Worm (Caenorhabditis elegans): ENCODE measurements around the gene Y46G5A.28.

Y46G5A.28 gene

ce11 chrII:12850129-12850528 lies at the start of gene Y46G5A.28:
Gene Y46G5A.28 (plus strand): TSS chrII:12850429.
- TF ChIP-seq ceh-82 (tag; optimal IDR thresholded peaks at IDR 0.05) (no peak), nhr-67 (tag; optimal IDR thresholded peaks at IDR 0.05) (no peak), mml-1 (tag; optimal IDR thresholded peaks at IDR 0.05) (no peak), egl-5 (tag; optimal IDR thresholded peaks at IDR 0.05) (no peak), jun-1 (tag; optimal IDR thresholded peaks at IDR 0.05) (no peak)

ce11 chrII:12805161-12805560 lies 45.1 kb upstream of the Y46G5A.28 start, which contains the start of the genes Y46G5A.18 and Y46G5A.47:
Gene Y46G5A.18 (minus strand): TSS chrII:12805261.
Gene Y46G5A.47 (minus strand): TSS chrII:12805306.
- no peak for TF ChIP-seq nhr-12 (tag; optimal IDR thresholded peaks at IDR 0.05)
- TF ChIP-seq pqm-1 (tag; optimal IDR thresholded peaks at IDR 0.05) = no peak
- no peak for TF ChIP-seq ceh-82 (tag; optimal IDR thresholded peaks at IDR 0.05)
- TF ChIP-seq daf-12 (tag; optimal IDR thresholded peaks at IDR 0.05) = no peak
- no peak for TF ChIP-seq elt-1 (tag; optimal IDR thresholded peaks at IDR 0.05)
- TF ChIP-seq lsy-12 (tag; optimal IDR thresholded peaks at IDR 0.05) = no peak
- TF ChIP-seq skn-1 (tag; optimal IDR thresholded peaks at IDR 0.05) = no peak
- TF ChIP-seq nhr-76 (tag; optimal IDR thresholded peaks at IDR 0.05) = no peak
- no peak for TF ChIP-seq elt-2 (tag; optimal IDR thresholded peaks at IDR 0.05)
- TF ChIP-seq ama-1 (optimal IDR thresholded peaks at IDR 0.05) = no peak
- no peak for TF ChIP-seq lin-39 (tag; optimal IDR thresholded peaks at IDR 0.05)
- TF ChIP-seq pha-4 (tag; optimal IDR thresholded peaks at IDR 0.05) = no peak
- no peak for TF ChIP-seq unc-39 (tag; optimal IDR thresholded peaks at IDR 0.05)

- TF ChIP-seq nhr-11 (tag; optimal IDR thresholded peaks at IDR 0.05) = no peak
- no peak for TF ChIP-seq nhr-23 (tag; optimal IDR thresholded peaks at IDR 0.05)
- TF ChIP-seq nhr-28 (tag; optimal IDR thresholded peaks at IDR 0.05) = no peak
- no peak for TF ChIP-seq nhr-77 (tag; optimal IDR thresholded peaks at IDR 0.05)
- TF ChIP-seq nhr-43 (tag; optimal IDR thresholded peaks at IDR 0.05; ENCODE audit: poor library complexity, severe bottlenecking) = no peak
- no peak for TF ChIP-seq unc-62 (GFP tag; optimal IDR thresholded peaks at IDR 0.05)
- TF ChIP-seq tbx-2 (tag; optimal IDR thresholded peaks at IDR 0.05) = no peak
- TF ChIP-seq pha-4 (tag; optimal IDR thresholded peaks at IDR 0.05) = peak; percentile 21
- peak; percentile 79 for TF ChIP-seq hmg-11 (tag; optimal IDR thresholded peaks at IDR 0.05)
- no peak for TF ChIP-seq nhr-237 (tag; optimal IDR thresholded peaks at IDR 0.05)
- TF ChIP-seq lsy-12 (tag; optimal IDR thresholded peaks at IDR 0.05) = no peak
- no peak for TF ChIP-seq ZK546.5 (tag; optimal IDR thresholded peaks at IDR 0.05)
- TF ChIP-seq lin-15B (tag; optimal IDR thresholded peaks at IDR 0.05) = peak; percentile 79
- peak; percentile 1 for TF ChIP-seq egl-5 (tag; optimal IDR thresholded peaks at IDR 0.05)
- no peak for TF ChIP-seq sea-2 (GFP tag; optimal IDR thresholded peaks at IDR 0.05)
- TF ChIP-seq ama-1 (optimal IDR thresholded peaks at IDR 0.05) = peak; percentile 29
- TF ChIP-seq nhr-12 (tag; optimal IDR thresholded peaks at IDR 0.05) = no peak
- no peak for TF ChIP-seq fos-1 (tag; optimal IDR thresholded peaks at IDR 0.05)
- no peak for TF ChIP-seq fkh-2 (tag; optimal IDR thresholded peaks at IDR 0.05)
- peak; percentile 72 for TF ChIP-seq nfya-1 (tag; optimal IDR thresholded peaks at IDR 0.05; ENCODE audit: insufficient read depth)
- no peak for TF ChIP-seq elt-1 (tag; optimal IDR thresholded peaks at IDR 0.05)
- TF ChIP-seq lin-39 (tag; optimal IDR thresholded peaks at IDR 0.05) = peak; percentile 58
- no peak for TF ChIP-seq R02D3.7 (tag; optimal IDR thresholded peaks at IDR 0.05)
- TF ChIP-seq zag-1 (tag; optimal IDR thresholded peaks at IDR 0.05) = no peak
- TF ChIP-seq snpc-4 (tag; optimal IDR thresholded peaks at IDR 0.05) = no peak
- TF ChIP-seq ceh-28 (tag; optimal IDR thresholded peaks at IDR 0.05) = no peak
- no peak for TF ChIP-seq elt-2 (tag; optimal IDR thresholded peaks at IDR 0.05)
- no peak for TF ChIP-seq mdl-1 (tag; optimal IDR thresholded peaks at IDR 0.05)
- TF ChIP-seq jun-1 (tag; optimal IDR thresholded peaks at IDR 0.05) = no peak
- TF ChIP-seq fkh-10 (GFP tag; optimal IDR thresholded peaks at IDR 0.05) = no peak
- no peak for TF ChIP-seq mml-1 (tag; optimal IDR thresholded peaks at IDR 0.05)
- TF ChIP-seq pqm-1 (tag; optimal IDR thresholded peaks at IDR 0.05) = no peak
These were observed 44.4 kb upstream of the Y46G5A.28 start for ce11 chrII:12805765-12806384.

All from whole organism, L3 larva.